Fruit fly (Drosophila melanogaster): Measurements from ENCODE around the gene Tat.

Gene Tat

DNA sequence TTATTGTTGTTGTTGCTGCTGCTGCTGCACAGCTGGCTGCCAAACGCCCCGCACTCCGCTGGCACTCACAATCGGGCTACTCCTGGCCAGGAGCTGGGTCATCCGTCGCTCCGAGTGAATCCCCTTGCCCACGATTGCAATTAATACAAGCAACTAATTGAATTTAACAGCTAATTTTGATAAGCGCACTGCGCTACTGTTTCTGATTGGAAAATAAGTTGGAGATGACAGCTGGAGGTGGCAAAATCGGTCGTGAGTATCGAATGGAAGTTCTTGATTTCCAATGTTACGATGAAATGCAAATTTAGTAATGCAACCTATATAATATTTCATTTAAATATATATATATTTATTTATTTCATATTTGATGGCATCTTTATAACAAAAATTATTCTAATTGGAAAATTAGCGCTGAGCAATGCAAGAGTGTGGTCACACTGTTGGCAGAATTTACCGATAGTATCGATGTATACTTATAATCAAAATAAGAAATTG lies 27.1 kb upstream of the Tat start, which contains the start of gene CG42271 (continued):
- TF ChIP-seq sr (GFP tag; IDR thresholded peaks at IDR 0.05) (no peak), CG11398 (GFP tag; optimal IDR thresholded peaks at IDR 0.05) (no peak), Atf-2 (GFP tag; optimal IDR thresholded peaks at IDR 0.05) (no peak), CG18476 (GFP tag; optimal IDR thresholded peaks at IDR 0.05) (no peak), CG30431 (GFP tag; optimal IDR thresholded peaks at IDR 0.05) (no peak), CG14667 (GFP tag; IDR thresholded peaks at IDR 0.05) (no peak), Stat92E (GFP tag; optimal IDR thresholded peaks at IDR 0.05) (no peak), p53 (GFP tag; optimal IDR thresholded peaks at IDR 0.05) (no peak), Rx (GFP tag; IDR thresholded peaks at IDR 0.05) (no peak), Doc3 (GFP tag; IDR thresholded peaks at IDR 0.05; ENCODE audit: partially characterized antibody) (peak; percentile 96), pros (GFP tag; optimal IDR thresholded peaks at IDR 0.05) (no peak), yki (optimal IDR thresholded peaks at IDR 0.05) (no peak), Nf-YC (tag; optimal IDR thresholded peaks at IDR 0.05) (peak; percentile 61), Dp (GFP tag; optimal IDR thresholded peaks at IDR 0.05) (peak; percentile 9), CG15073 (GFP tag; optimal IDR thresholded peaks at IDR 0.05) (no peak), Taf1 (GFP tag; IDR thresholded peaks at IDR 0.05) (no peak), Abd-B (GFP tag; optimal IDR thresholded peaks at IDR 0.05) (peak; percentile 41), CG8290 (GFP tag; optimal IDR thresholded peaks at IDR 0.05) (peak; percentile 18), CG8290 (tag; optimal IDR thresholded peaks at IDR 0.05) (no peak), vfl (GFP tag; optimal IDR thresholded peaks at IDR 0.05) (no peak), NFAT (GFP tag; IDR thresholded peaks at IDR 0.05) (no peak), Hmr (GFP tag; optimal IDR thresholded peaks at IDR 0.05) (no peak), CG15269 (tag; optimal IDR thresholded peaks at IDR 0.05) (no peak), kay (GFP tag; optimal IDR thresholded peaks at IDR 0.05) (no peak), seq (GFP tag; IDR thresholded peaks at IDR 0.05) (no peak), ro (GFP tag; IDR thresholded peaks at IDR 0.05) (no peak), vvl (GFP tag; IDR thresholded peaks at IDR 0.05) (no peak), Opbp (GFP tag; IDR thresholded peaks at IDR 0.05; ENCODE audit: partially characterized antibody) (peak; percentile 85), CG2129 (GFP tag; IDR thresholded peaks at IDR 0.05; ENCODE audit: partially characterized antibody) (peak; percentile 62), ttk (GFP tag; IDR thresholded peaks at IDR 0.05) (no peak), Hr78 (GFP tag; optimal IDR thresholded peaks at IDR 0.05) (no peak), Antp (GFP tag; optimal IDR thresholded peaks at IDR 0.05) (no peak), CG4707 (GFP tag; optimal IDR thresholded peaks at IDR 0.05) (no peak), CG14860 (GFP tag; IDR thresholded peaks at IDR 0.05; ENCODE audit: partially characterized antibody) (peak; percentile 94), lov (optimal IDR thresholded peaks at IDR 0.05) (no peak), lov (GFP tag; IDR thresholded peaks at IDR 0.05) (no peak), CG4360 (GFP tag; IDR thresholded peaks at IDR 0.05) (peak; percentile 86), kni (GFP tag; optimal IDR thresholded peaks at IDR 0.05) (no peak), Dip3 (GFP tag; optimal IDR thresholded peaks at IDR 0.05) (no peak), sd (tag; optimal IDR thresholded peaks at IDR 0.05) (no peak), Mad (GFP tag; optimal IDR thresholded peaks at IDR 0.05) (no peak), CG4328 (GFP tag; optimal IDR thresholded peaks at IDR 0.05) (peak; percentile 22), CG2199 (GFP tag; IDR thresholded peaks at IDR 0.05) (no peak), dati (GFP tag; IDR thresholded peaks at IDR 0.05) (no peak), CG10565 (GFP tag; optimal IDR thresholded peaks at IDR 0.05) (no peak), Ravus (GFP tag; IDR thresholded peaks at IDR 0.05) (no peak), Kr (GFP tag; optimal IDR thresholded peaks at IDR 0.05) (no peak), CG7987 (GFP tag; optimal IDR thresholded peaks at IDR 0.05) (no peak), esg (GFP tag; conservative IDR thresholded peaks at IDR 0.05) (no peak), gt (GFP tag; IDR thresholded peaks at IDR 0.05) (no peak), CTCF (GFP tag; optimal IDR thresholded peaks at IDR 0.05) (no peak), NfI (GFP tag; optimal IDR thresholded peaks at IDR 0.05) (peak; percentile 61), H2.0 (GFP tag; IDR thresholded peaks at IDR 0.05) (no peak)

Data from whole organism, embryonic.